Fruit fly (Drosophila melanogaster): Measurements from ENCODE around the gene msn.

The msn gene

dm6 chr3L:2634929-2635799, 48.8 kb upstream of the msn start (continued):
- TF ChIP-seq pdm3 (GFP tag; optimal IDR thresholded peaks at IDR 0.05) (peak; percentile 77), salr (GFP tag; optimal IDR thresholded peaks at IDR 0.05) (peak; percentile 59 to 67), achi (GFP tag; optimal IDR thresholded peaks at IDR 0.05) (peak; percentile 76), Ets96B (tag; optimal IDR thresholded peaks at IDR 0.05) (peak; percentile 8), CG10669 (GFP tag; optimal IDR thresholded peaks at IDR 0.05) (peak; percentile 59), Eip78C (GFP tag) (peak; percentile 94), acj6 (GFP tag; optimal IDR thresholded peaks at IDR 0.05) (peak; percentile 81), CG8632 (GFP tag; optimal IDR thresholded peaks at IDR 0.05) (peak; percentile 67), CG3032 (tag; optimal IDR thresholded peaks at IDR 0.05) (peak; percentile 48), Hr38 (GFP tag; optimal IDR thresholded peaks at IDR 0.05) (no peak), CG34406 (GFP tag; optimal IDR thresholded peaks at IDR 0.05) (peak; percentile 78), fd85E (GFP tag; optimal IDR thresholded peaks at IDR 0.05) (peak; percentile 64), CG32006 (GFP tag; optimal IDR thresholded peaks at IDR 0.05) (peak; percentile 34), Blimp-1 (GFP tag; optimal IDR thresholded peaks at IDR 0.05) (peak; percentile 67), CG6854 (GFP tag; optimal IDR thresholded peaks at IDR 0.05) (peak; percentile 87), Hr4 (GFP tag; optimal IDR thresholded peaks at IDR 0.05) (peak; percentile 58), CG31627 (GFP tag; optimal IDR thresholded peaks at IDR 0.05) (peak; percentile 82), CG8319 (GFP tag; optimal IDR thresholded peaks at IDR 0.05) (peak; percentile 68), Sox102F (GFP tag; optimal IDR thresholded peaks at IDR 0.05) (peak; percentile 86), Smox (GFP tag; optimal IDR thresholded peaks at IDR 0.05) (peak; percentile 78), topi (GFP tag; optimal IDR thresholded peaks at IDR 0.05) (peak; percentile 87), CG3919 (GFP tag; optimal IDR thresholded peaks at IDR 0.05) (peak; percentile 83), Met (GFP tag; optimal IDR thresholded peaks at IDR 0.05) (peak; percentile 87), Gug (GFP tag; IDR thresholded peaks at IDR 0.05) (peak; percentile 23; the same call in 1 of the 2 replicates), CG6792 (GFP tag; optimal IDR thresholded peaks at IDR 0.05) (peak; percentile 63), CG10631 (GFP tag; optimal IDR thresholded peaks at IDR 0.05) (peak; percentile 38), ss (GFP tag; optimal IDR thresholded peaks at IDR 0.05) (peak; percentile 46 to 79), cyc (GFP tag; optimal IDR thresholded peaks at IDR 0.05) (peak; percentile 77), Sox15 (GFP tag; optimal IDR thresholded peaks at IDR 0.05) (peak; percentile 9), Eip93F (GFP tag; optimal IDR thresholded peaks at IDR 0.05) (no peak), Eip75B (GFP tag; optimal IDR thresholded peaks at IDR 0.05) (peak; percentile 80), net (GFP tag; optimal IDR thresholded peaks at IDR 0.05) (peak; percentile 80)

- TF ChIP-seq CG6163 (GFP tag; IDR thresholded peaks at IDR 0.05) (peak; percentile 72), Blimp-1 (GFP tag; optimal IDR thresholded peaks at IDR 0.05) (no peak), CG3919 (GFP tag; optimal IDR thresholded peaks at IDR 0.05) (peak; percentile 15), CG1621 (tag; optimal IDR thresholded peaks at IDR 0.05) (peak; percentile 9), CG10631 (GFP tag; optimal IDR thresholded peaks at IDR 0.05) (no peak), spab (GFP tag; optimal IDR thresholded peaks at IDR 0.05) (no peak), Sox102F (GFP tag; optimal IDR thresholded peaks at IDR 0.05) (no peak), ss (GFP tag; optimal IDR thresholded peaks at IDR 0.05) (no peak), CG11294 (GFP tag; IDR thresholded peaks at IDR 0.05) (no peak), CG9139 (GFP tag; optimal IDR thresholded peaks at IDR 0.05) (no peak), svp (GFP tag) (no peak), CG15336 (GFP tag; IDR thresholded peaks at IDR 0.05) (peak; percentile 45; the same call in 1 of the 2 replicates), Sox15 (GFP tag; optimal IDR thresholded peaks at IDR 0.05) (no peak), vri (GFP tag; optimal IDR thresholded peaks at IDR 0.05) (no peak), CG10669 (GFP tag; optimal IDR thresholded peaks at IDR 0.05) (no peak), cyc (GFP tag; optimal IDR thresholded peaks at IDR 0.05) (no peak), fkh (GFP tag; optimal IDR thresholded peaks at IDR 0.05) (no peak), Sox14 (GFP tag; optimal IDR thresholded peaks at IDR 0.05) (no peak), Eip75B (GFP tag; optimal IDR thresholded peaks at IDR 0.05) (no peak), CG11762 (GFP tag; optimal IDR thresholded peaks at IDR 0.05; ENCODE audit: insufficient read depth) (no peak), Hr4 (GFP tag; optimal IDR thresholded peaks at IDR 0.05) (no peak), net (GFP tag; optimal IDR thresholded peaks at IDR 0.05) (peak; percentile 12), Lpt (GFP tag; optimal IDR thresholded peaks at IDR 0.05) (no peak), esn (GFP tag; optimal IDR thresholded peaks at IDR 0.05) (no peak), Eip78C (GFP tag) (no peak), topi (GFP tag; optimal IDR thresholded peaks at IDR 0.05) (no peak), Met (GFP tag; optimal IDR thresholded peaks at IDR 0.05) (no peak), eg (GFP tag; IDR thresholded peaks at IDR 0.05) (0 out of 3 replicates have a peak, but pooled peaks have one; percentile 26), CG8119 (GFP tag; IDR thresholded peaks at IDR 0.05) (no peak)
Measured at dm6 chr3L:2632763-2633100, 46.4 kb upstream of the msn start.
